Worm (Caenorhabditis elegans): ENCODE results near the gene aat-6.

ce11 chrV:11430823-11431222 lies 39.6 kb downstream of the aat-6 start:
- TF ChIP-seq lin-39 (tag; optimal IDR thresholded peaks at IDR 0.05): no peak
- TF ChIP-seq egl-43 (GFP tag; IDR thresholded peaks at IDR 0.05): no peak
- TF ChIP-seq ceh-82 (tag; optimal IDR thresholded peaks at IDR 0.05): no peak
- TF ChIP-seq fos-1 (tag; optimal IDR thresholded peaks at IDR 0.05): no peak
- no peak for TF ChIP-seq Y5F2A.4 (GFP tag; optimal IDR thresholded peaks at IDR 0.05)
- no peak for TF ChIP-seq aha-1 (tag)
- TF ChIP-seq egl-27 (tag; optimal IDR thresholded peaks at IDR 0.05): no peak
- no peak for TF ChIP-seq ceh-20 (GFP tag; IDR thresholded peaks at IDR 0.05)
- no peak for TF ChIP-seq ztf-11 (tag; optimal IDR thresholded peaks at IDR 0.05)
- no peak for TF ChIP-seq daf-16 (GFP tag; optimal IDR thresholded peaks at IDR 0.05)
- TF ChIP-seq daf-16 (tag; optimal IDR thresholded peaks at IDR 0.05): no peak
- TF ChIP-seq pqm-1 (tag; optimal IDR thresholded peaks at IDR 0.05): no peak
